Worm (Caenorhabditis elegans) whole organism, L4 larva: ENCODE measurements around the gene mvb-12.

Experiments used
- F44E2.7 ChIP-seq: fragments of 200-800 bp; sonication (Bioruptor generic); IDR thresholded peaks from 2 replicates; pipeline ENCODE4 v2.1.2; 2022; ENCODE audit warnings: missing genetic modification characterization, missing compliant biosample characterization
- F49E8.2 ChIP-seq: sonication (generic microtip); optimal IDR thresholded peaks from 2 replicates; lab custom pipeline; 2016; ENCODE audit warnings: missing compliant biosample characterization, mild to moderate bottlenecking, missing genetic modification characterization, borderline replicate concordance
- R02D3.7 ChIP-seq: fragments of 150-350 bp; sonication (generic microtip); optimal IDR thresholded peaks from 3 replicates; lab custom pipeline; 2014; ENCODE audit warnings: missing biosample characterization, missing genetic modification characterization
- T26A8.4 ChIP-seq: fragments of 200-800 bp; sonication (Bioruptor generic); IDR thresholded peaks from 2 replicates; pipeline ENCODE4 v1.3.6; 2022; ENCODE audit warnings: missing genetic modification characterization, missing compliant biosample characterization
- Y105C5A.15 ChIP-seq: fragments of 200-800 bp; sonication (Bioruptor generic); IDR thresholded peaks from 2 replicates; pipeline ENCODE4 v1.3.6; 2022; ENCODE audit warnings: missing genetic modification characterization, missing compliant biosample characterization
- Y75B8A.6 ChIP-seq: fragments of 200-800 bp; sonication (Bioruptor generic); IDR thresholded peaks from 2 replicates; pipeline ENCODE4 v1.3.6; 2022; ENCODE audit warnings: missing genetic modification reagents, missing genetic modification characterization, missing compliant biosample characterization
- ZK546.5 ChIP-seq, 2 experiments: sonication (generic microtip); optimal IDR thresholded peaks; 2 replicates each; lab custom pipeline; 2017; ENCODE audit warnings: missing biosample characterization in 2 of 2, missing genetic modification characterization in 2 of 2
- aha-1 ChIP-seq: fragments of 150-350 bp; peaks from one replicate; lab custom pipeline; 2014; ENCODE audit warnings: missing biosample characterization, missing genetic modification characterization
- attf-4 ChIP-seq: sonication (generic microtip); optimal IDR thresholded peaks from 3 replicates; lab custom pipeline; 2017; ENCODE audit warnings: missing biosample characterization, missing genetic modification characterization
- ceh-62 ChIP-seq: sonication (generic microtip); optimal IDR thresholded peaks from 2 replicates; lab custom pipeline; 2017; ENCODE audit warnings: missing biosample characterization, missing genetic modification characterization
- daf-12 ChIP-seq: fragments of 150-350 bp; optimal IDR thresholded peaks from 2 replicates; lab custom pipeline; 2014; ENCODE audit warnings: missing biosample characterization, missing genetic modification reagents, missing genetic modification characterization
- dpl-1 ChIP-seq: fragments of 150-350 bp; optimal IDR thresholded peaks from 2 replicates; lab custom pipeline; 2014; ENCODE audit warnings: missing biosample characterization, missing genetic modification reagents, missing genetic modification characterization
- duxl-1 ChIP-seq: sonication (generic microtip); optimal IDR thresholded peaks from 2 replicates; lab custom pipeline; 2016; ENCODE audit warnings: mild to moderate bottlenecking, missing genetic modification characterization, moderate library complexity, missing compliant biosample characterization; ENCODE audit not compliant: poor library complexity
- egl-43 ChIP-seq: fragments of 200-800 bp; sonication (Bioruptor generic); IDR thresholded peaks from 2 replicates; pipeline ENCODE4 v1.3.6; 2022; ENCODE audit warnings: missing genetic modification reagents, missing genetic modification characterization, missing compliant biosample characterization
- fos-1 ChIP-seq: fragments of 150-350 bp; optimal IDR thresholded peaks from 2 replicates; lab custom pipeline; 2014; ENCODE audit warnings: missing biosample characterization, missing genetic modification characterization
- hlh-30 ChIP-seq: sonication (generic microtip); optimal IDR thresholded peaks from 2 replicates; lab custom pipeline; 2017; ENCODE audit warnings: antibody characterized with exemption, mild to moderate bottlenecking, missing genetic modification characterization, missing compliant biosample characterization; ENCODE audit not compliant: insufficient read depth
- hmg-1.1 ChIP-seq: fragments of 200-800 bp; sonication (Bioruptor generic); IDR thresholded peaks from 2 replicates; pipeline ENCODE4 v1.3.6; 2022; ENCODE audit warnings: missing genetic modification reagents, missing genetic modification characterization, missing compliant biosample characterization
- lsy-2 ChIP-seq, 2 experiments: fragments of 150-350 bp in 1 of 2; sonication (generic microtip) in 1 of 2; optimal IDR thresholded peaks; 2 replicates each; lab custom pipeline; 2014 to 2017; ENCODE audit warnings: missing biosample characterization in 2 of 2, missing genetic modification characterization in 2 of 2
- mdl-1 ChIP-seq, 2 experiments: fragments of 150-350 bp in 1 of 2; sonication (generic microtip) in 1 of 2; optimal IDR thresholded peaks; 2 replicates each; lab custom pipeline; 2014 to 2017; ENCODE audit warnings: missing biosample characterization in 2 of 2, missing genetic modification characterization in 2 of 2
- mdt-29 ChIP-seq: fragments of 200-800 bp; sonication (Bioruptor generic); IDR thresholded peaks from 2 replicates; pipeline ENCODE4 v1.3.6; 2022; ENCODE audit warnings: missing genetic modification reagents, missing genetic modification characterization, missing compliant biosample characterization
- mes-2 ChIP-seq: sonication (generic microtip); optimal IDR thresholded peaks from 2 replicates; lab custom pipeline; 2016; ENCODE audit warnings: missing genotype, mild to moderate bottlenecking, missing genetic modification characterization, missing compliant biosample characterization; ENCODE audit not compliant: poor library complexity, severe bottlenecking
- mxl-3 ChIP-seq: fragments of 200-800 bp; sonication (Bioruptor generic); optimal IDR thresholded peaks from 2 replicates; lab custom pipeline; 2018; ENCODE audit warnings: mild to moderate bottlenecking, missing genetic modification characterization, missing compliant biosample characterization
- nhr-76 ChIP-seq: fragments of 150-350 bp; optimal IDR thresholded peaks from 2 replicates; lab custom pipeline; 2014; ENCODE audit warnings: missing biosample characterization, missing genetic modification characterization
- pha-4 ChIP-seq, 2 experiments: fragments of 150-350 bp in 1 of 2; fragments of 200-800 bp in 1 of 2; sonication (Bioruptor generic) in 1 of 2; IDR thresholded peaks in 1 of 2; optimal IDR thresholded peaks in 1 of 2; 2 replicates each; pipeline versions ENCODE4 v1.3.6 to Lab custom; 2014 to 2022; ENCODE audit warnings: missing genetic modification characterization in 2 of 2, missing genetic modification reagents in 2 of 2, missing biosample characterization in 1 of 2, missing compliant biosample characterization in 1 of 2
- saeg-2 ChIP-seq: fragments of 200-800 bp; sonication (Bioruptor generic); IDR thresholded peaks from 2 replicates; pipeline ENCODE4 v1.3.6; 2022; ENCODE audit warnings: missing genetic modification reagents, missing genetic modification characterization, missing compliant biosample characterization
- sdz-12 ChIP-seq: fragments of 200-800 bp; sonication (Bioruptor generic); optimal IDR thresholded peaks from 2 replicates; lab custom pipeline; 2018; ENCODE audit warnings: mild to moderate bottlenecking, missing genetic modification characterization, missing compliant biosample characterization
- snpc-4 ChIP-seq: fragments of 150-350 bp; optimal IDR thresholded peaks from 2 replicates; lab custom pipeline; 2014; ENCODE audit warnings: missing biosample characterization, missing genetic modification characterization
- spr-1 ChIP-seq: sonication (generic microtip); optimal IDR thresholded peaks from 2 replicates; lab custom pipeline; 2016; ENCODE audit warnings: mild to moderate bottlenecking, missing genetic modification characterization, missing compliant biosample characterization
- spr-3 ChIP-seq: fragments of 200-800 bp; sonication (Bioruptor generic); optimal IDR thresholded peaks from 2 replicates; lab custom pipeline; 2018; ENCODE audit warnings: mild to moderate bottlenecking, missing genetic modification characterization, missing compliant biosample characterization
- tag-97 ChIP-seq: fragments of 200-800 bp; sonication (Bioruptor generic); IDR thresholded peaks from 2 replicates; pipeline ENCODE4 v1.3.6; 2022; ENCODE audit warnings: missing genetic modification characterization, missing compliant biosample characterization
- tra-1 ChIP-seq: fragments of 200-800 bp; sonication (Bioruptor generic); IDR thresholded peaks from 2 replicates; pipeline ENCODE4 v1.3.6; 2022; ENCODE audit warnings: missing genetic modification reagents, missing genetic modification characterization, missing compliant biosample characterization
- unc-62 ChIP-seq, 3 experiments: fragments of 150-350 bp in 1 of 3; sonication (generic microtip); optimal IDR thresholded peaks in 2 of 3; peaks in 1 of 3; 1 replicate in 1 of 3; 2 replicates in 2 of 3; lab custom pipeline; 2014 to 2017; ENCODE audit warnings: missing biosample characterization in 3 of 3, missing genetic modification characterization in 3 of 3, missing genetic modification reagents in 3 of 3, missing genotype in 1 of 3
- zfp-2 ChIP-seq: sonication (generic microtip); optimal IDR thresholded peaks from 2 replicates; lab custom pipeline; 2016; ENCODE audit warnings: mild to moderate bottlenecking, missing genetic modification characterization, missing compliant biosample characterization
- zfp-3 ChIP-seq: fragments of 200-800 bp; sonication (Bioruptor generic); conservative IDR thresholded peaks from 2 replicates; pipeline ENCODE4 v1.3.6; 2022; ENCODE audit warnings: missing genetic modification reagents, missing genetic modification characterization, missing compliant biosample characterization
- zip-2 ChIP-seq: fragments of 150-350 bp; optimal IDR thresholded peaks from 2 replicates; lab custom pipeline; 2014; ENCODE audit warnings: missing biosample characterization, missing genetic modification characterization

The mvb-12 gene

ce11 chrIV:7845585-7845984 lies 15.3 kb downstream of the mvb-12 start (continued):
- TF ChIP-seq sdz-12 (GFP tag; lab: Kevin White, UChicago) = no peak
- TF ChIP-seq pha-4 (GFP tag; IDR thresholded peaks at IDR 0.05; lab: Robert Waterston, UW) = peak; percentile 22; the same call in 1 of the 2 replicates
- TF ChIP-seq pha-4 (tag; optimal IDR thresholded peaks at IDR 0.05; lab: Kevin White, UChicago) = no peak
- TF ChIP-seq mdl-1 (tag; optimal IDR thresholded peaks at IDR 0.05; lab: Kevin White, UChicago) = peak; percentile 56 to 86
- TF ChIP-seq tag-97 (GFP tag; lab: Robert Waterston, UW) = no peak
- no peak for TF ChIP-seq zfp-2 (tag; lab: Kevin White, UChicago)
- no peak for TF ChIP-seq snpc-4 (tag; lab: Kevin White, UChicago)
- peak; percentile 88 for TF ChIP-seq hmg-1.1
- TF ChIP-seq spr-3 (GFP tag; lab: Kevin White, UChicago) = no peak
- no peak for TF ChIP-seq duxl-1 (tag; lab: Kevin White, UChicago)
- TF ChIP-seq unc-62 (GFP tag; optimal IDR thresholded peaks at IDR 0.05 in 1 of 2; lab: Kevin White, UChicago) = peak in 1 of 2 experiments; percentile 72
- TF ChIP-seq unc-62 (tag; optimal IDR thresholded peaks at IDR 0.05; lab: Kevin White, UChicago) = no peak
- TF ChIP-seq nhr-76 (tag; lab: Kevin White, UChicago) = no peak
- TF ChIP-seq tra-1 = peak; percentile 44; the same call in 1 of the 2 replicates

ce11 chrIV:7846386-7846785 lies 16.1 kb downstream of the mvb-12 start, which contains the start of gene C06A6.2:
Gene C06A6.2 (plus strand): TSS chrIV:7846622.
- no peak for TF ChIP-seq saeg-2 (GFP tag; lab: Robert Waterston, UW)
- TF ChIP-seq hlh-30 (tag; lab: Kevin White, UChicago) = peak; percentile 3
- TF ChIP-seq spr-1 (tag; lab: Kevin White, UChicago) = no peak
- TF ChIP-seq mes-2 (tag; lab: Kevin White, UChicago) = peak; percentile 29
- TF ChIP-seq egl-43 (GFP tag; lab: Robert Waterston, UW) = no peak

- TF ChIP-seq egl-43 (GFP tag; lab: Robert Waterston, UW) = no peak
- no peak for TF ChIP-seq T26A8.4 (GFP tag; lab: Robert Waterston, UW)
- no peak for TF ChIP-seq F49E8.2
- TF ChIP-seq lsy-2 (tag; optimal IDR thresholded peaks at IDR 0.05; lab: Kevin White, UChicago) = no peak
- TF ChIP-seq daf-12 (tag; lab: Kevin White, UChicago) = no peak
- TF ChIP-seq unc-62 (GFP tag; optimal IDR thresholded peaks at IDR 0.05 in 1 of 2; lab: Kevin White, UChicago) = peak in 1 of 2 experiments; percentile 29
- TF ChIP-seq unc-62 (tag; optimal IDR thresholded peaks at IDR 0.05; lab: Kevin White, UChicago) = no peak
- no peak for TF ChIP-seq dpl-1 (GFP tag; lab: Kevin White, UChicago)
- no peak for TF ChIP-seq zfp-3 (GFP tag; lab: Robert Waterston, UW)
Observed at ce11 chrIV:7849235-7849634, 18.9 kb downstream of the mvb-12 start.

- TF ChIP-seq aha-1 (tag; lab: Kevin White, UChicago) = peak; percentile 89
- TF ChIP-seq ceh-62 = no peak
Observed at ce11 chrIV:7850329-7850728, 20.0 kb downstream of the mvb-12 start.

- TF ChIP-seq mxl-3 (GFP tag; lab: Kevin White, UChicago) = no peak
- TF ChIP-seq ZK546.5 (tag; optimal IDR thresholded peaks at IDR 0.05; lab: Kevin White, UChicago) = no peak
- no peak for TF ChIP-seq F44E2.7
- TF ChIP-seq lsy-2 (tag; optimal IDR thresholded peaks at IDR 0.05; lab: Kevin White, UChicago) = no peak
- TF ChIP-seq zip-2 (tag; lab: Kevin White, UChicago) = no peak
- no peak for TF ChIP-seq Y105C5A.15 (GFP tag; lab: Robert Waterston, UW)
- TF ChIP-seq unc-62 (GFP tag; optimal IDR thresholded peaks at IDR 0.05 in 1 of 2; lab: Kevin White, UChicago) = peak in 1 of 2 experiments; percentile 87
- TF ChIP-seq unc-62 (tag; optimal IDR thresholded peaks at IDR 0.05; lab: Kevin White, UChicago) = no peak
- TF ChIP-seq attf-4 (tag; lab: Kevin White, UChicago) = no peak
- peak; percentile 64 for TF ChIP-seq aha-1 (tag; lab: Kevin White, UChicago)
- TF ChIP-seq fos-1 (tag; lab: Kevin White, UChicago) = no peak
- TF ChIP-seq pha-4 (GFP tag; IDR thresholded peaks at IDR 0.05; lab: Robert Waterston, UW) = no peak
- no peak for TF ChIP-seq pha-4 (tag; optimal IDR thresholded peaks at IDR 0.05; lab: Kevin White, UChicago)
- no peak for TF ChIP-seq R02D3.7 (tag; lab: Kevin White, UChicago)
- TF ChIP-seq mdt-29 = no peak
- TF ChIP-seq Y75B8A.6 = no peak
- TF ChIP-seq, all 104 proteins: peak for 2
Observed at ce11 chrIV:7851291-7851690, 21.0 kb downstream of the mvb-12 start.
